Fruit fly (Drosophila melanogaster) whole organism, embryonic: ENCODE results near the gene CG5262.

Source experiments
- Bgb ChIP-seq: fragments of 200-800 bp; sonication (Bioruptor generic); IDR thresholded peaks from 2 replicates; pipeline ENCODE4 v1.3.6; 2022; ENCODE audit warnings: missing biosample characterization, missing genetic modification characterization; ENCODE audit not compliant: partially characterized antibody
- CG14050 ChIP-seq: fragments of 200-800 bp; sonication (Bioruptor generic); IDR thresholded peaks from 3 replicates; pipeline ENCODE4 v1.3.6; 2022; ENCODE audit warnings: missing biosample characterization, missing genetic modification characterization
- CG15073 ChIP-seq: fragments of 200-800 bp; sonication (Bioruptor generic); optimal IDR thresholded peaks from 2 replicates; lab custom pipeline; 2016; ENCODE audit warnings: missing biosample characterization, missing genetic modification characterization
- CG17829 ChIP-seq: fragments of 200-800 bp; optimal IDR thresholded peaks from 2 replicates; lab custom pipeline; 2019; ENCODE audit warnings: missing biosample characterization, mild to moderate bottlenecking, missing genetic modification characterization, moderate library complexity
- CG1792 ChIP-seq: fragments of 200-800 bp; sonication (Bioruptor generic); optimal IDR thresholded peaks from 2 replicates; lab custom pipeline; 2016; ENCODE audit warnings: missing biosample characterization, missing genetic modification characterization
- CG2129 ChIP-seq: fragments of 200-800 bp; sonication (Bioruptor generic); IDR thresholded peaks from 2 replicates; pipeline ENCODE4 v1.3.6; 2022; ENCODE audit warnings: missing biosample characterization, missing genetic modification characterization; ENCODE audit not compliant: partially characterized antibody
- CG2712 ChIP-seq: fragments of 200-800 bp; optimal IDR thresholded peaks from 3 replicates; lab custom pipeline; 2019; ENCODE audit warnings: missing biosample characterization, mild to moderate bottlenecking, missing genetic modification characterization, moderate library complexity
- CG3065 ChIP-seq: fragments of 200-800 bp; sonication (Bioruptor generic); optimal IDR thresholded peaks from 2 replicates; lab custom pipeline; 2016; ENCODE audit warnings: missing biosample characterization, missing genetic modification characterization
- CG33213 ChIP-seq: fragments of 200-800 bp; sonication (Bioruptor generic); optimal IDR thresholded peaks from 3 replicates; lab custom pipeline; 2016; ENCODE audit warnings: missing biosample characterization, missing genetic modification characterization
- CG4424 ChIP-seq: fragments of 200-800 bp; sonication (Bioruptor generic); optimal IDR thresholded peaks from 3 replicates; lab custom pipeline; 2016; ENCODE audit warnings: missing biosample characterization, missing genetic modification characterization
- CG4617 ChIP-seq: fragments of 200-800 bp; sonication (Bioruptor generic); optimal IDR thresholded peaks from 3 replicates; lab custom pipeline; 2016; ENCODE audit warnings: missing biosample characterization, missing genetic modification characterization, borderline replicate concordance
- CG6791 ChIP-seq: fragments of 200-800 bp; sonication (Bioruptor generic); IDR thresholded peaks from 3 replicates; pipeline ENCODE4 v1.3.6; 2022; ENCODE audit warnings: missing biosample characterization, missing genetic modification characterization; ENCODE audit not compliant: partially characterized antibody
- CG7357 ChIP-seq: fragments of 200-800 bp; sonication (Bioruptor generic); IDR thresholded peaks from 3 replicates; pipeline ENCODE4 v1.3.6; 2022; ENCODE audit warnings: missing biosample characterization, missing genetic modification characterization
- CG7987 ChIP-seq: fragments of 200-800 bp; sonication (Bioruptor generic); optimal IDR thresholded peaks from 2 replicates; lab custom pipeline; 2018; ENCODE audit warnings: missing biosample characterization, mild to moderate bottlenecking, missing genetic modification characterization, moderate library complexity
- CG8944 ChIP-seq: fragments of 200-800 bp; sonication (Bioruptor generic); optimal IDR thresholded peaks from 3 replicates; lab custom pipeline; 2016; ENCODE audit warnings: missing biosample characterization, missing genetic modification characterization
- CHES-1-like ChIP-seq: fragments of 200-800 bp; sonication (Bioruptor generic); optimal IDR thresholded peaks from 2 replicates; lab custom pipeline; 2016; ENCODE audit warnings: missing biosample characterization, missing genetic modification characterization
- CTCF ChIP-seq: fragments of 200-800 bp; sonication (Bioruptor generic); optimal IDR thresholded peaks from 2 replicates; lab custom pipeline; 2017; ENCODE audit warnings: missing biosample characterization, mild to moderate bottlenecking, missing genetic modification characterization, moderate library complexity
- Dll ChIP-seq: fragments of 200-800 bp; sonication (Bioruptor generic); IDR thresholded peaks from 4 replicates; pipeline ENCODE4 v1.3.6; 2022; ENCODE audit warnings: missing biosample characterization, missing genetic modification characterization; ENCODE audit not compliant: partially characterized antibody
- Doc3 ChIP-seq: fragments of 200-800 bp; sonication (Bioruptor generic); IDR thresholded peaks from 3 replicates; pipeline ENCODE4 v1.3.6; 2022; ENCODE audit warnings: missing biosample characterization, missing genetic modification characterization; ENCODE audit not compliant: partially characterized antibody
- Dref ChIP-seq: fragments of 200-800 bp; sonication (Bioruptor generic); IDR thresholded peaks from 2 replicates; pipeline ENCODE4 v1.3.6; 2022; ENCODE audit warnings: missing biosample characterization, missing genetic modification characterization
- Eip74EF ChIP-seq, 2 experiments: fragments of 200-800 bp in 1 of 2; fragments of >200 bp in 1 of 2; sonication (Bioruptor generic) in 1 of 2; optimal IDR thresholded peaks; 2 replicates each; lab custom pipeline; 2017 to 2019; ENCODE audit warnings: missing biosample characterization in 2 of 2, missing genetic modification characterization in 2 of 2, mild to moderate bottlenecking in 1 of 2, moderate library complexity in 1 of 2
- Ets97D ChIP-seq: fragments of 200-800 bp; sonication (Bioruptor generic); optimal IDR thresholded peaks from 3 replicates; lab custom pipeline; 2016; ENCODE audit warnings: missing biosample characterization, missing genetic modification characterization
- Fer1 ChIP-seq: fragments of 200-800 bp; sonication (Bioruptor generic); optimal IDR thresholded peaks from 2 replicates; lab custom pipeline; 2017; ENCODE audit warnings: missing biosample characterization, mild to moderate bottlenecking, missing genetic modification characterization
- Gsc ChIP-seq: fragments of 200-800 bp; sonication (Bioruptor generic); IDR thresholded peaks from 2 replicates; pipeline ENCODE4 v1.3.6; 2022; ENCODE audit warnings: missing biosample characterization, missing genetic modification characterization
- HmgZ ChIP-seq: fragments of 200-800 bp; sonication (Bioruptor generic); optimal IDR thresholded peaks from 2 replicates; lab custom pipeline; 2018; ENCODE audit warnings: missing biosample characterization, mild to moderate bottlenecking, missing genetic modification characterization
- Lpt ChIP-seq: fragments of >200 bp; optimal IDR thresholded peaks from 2 replicates; lab custom pipeline; 2018; ENCODE audit warnings: missing biosample characterization, missing genetic modification characterization
- MESR4 ChIP-seq: fragments of 200-800 bp; sonication (Bioruptor generic); optimal IDR thresholded peaks from 2 replicates; lab custom pipeline; 2018; ENCODE audit warnings: missing biosample characterization, mild to moderate bottlenecking, missing genetic modification characterization, moderate library complexity
- Myb ChIP-seq: fragments of 200-800 bp; sonication (Bioruptor generic); optimal IDR thresholded peaks from 2 replicates; lab custom pipeline; 2016; ENCODE audit warnings: missing biosample characterization, missing genetic modification characterization
- Pdp1 ChIP-seq, 2 experiments: fragments of 200-800 bp; sonication (Bioruptor generic); optimal IDR thresholded peaks; 3 replicates each; lab custom pipeline; 2016; ENCODE audit warnings: missing biosample characterization in 2 of 2, missing genetic modification characterization in 2 of 2, mild to moderate bottlenecking in 1 of 2, moderate library complexity in 1 of 2
- Scr ChIP-seq: fragments of 200-800 bp; sonication (Bioruptor generic); IDR thresholded peaks from 2 replicates; pipeline ENCODE4 v1.3.6; 2022; ENCODE audit warnings: missing biosample characterization, missing genetic modification characterization; ENCODE audit not compliant: partially characterized antibody
- Sin3A ChIP-seq: fragments of >200 bp; optimal IDR thresholded peaks from 2 replicates; lab custom pipeline; 2018
- Sry-δ ChIP-seq: fragments of 200-800 bp; sonication (Bioruptor generic); optimal IDR thresholded peaks from 2 replicates; lab custom pipeline; 2016; ENCODE audit warnings: missing biosample characterization, missing genetic modification characterization
- al ChIP-seq: fragments of 200-800 bp; sonication (Bioruptor generic); IDR thresholded peaks from 2 replicates; pipeline ENCODE4 v1.3.6; 2022; ENCODE audit warnings: missing biosample characterization, missing genetic modification characterization
- amos ChIP-seq: fragments of 200-800 bp; sonication (Bioruptor generic); IDR thresholded peaks from 2 replicates; pipeline ENCODE4 v1.3.6; 2022; ENCODE audit warnings: missing biosample characterization, missing genetic modification characterization; ENCODE audit not compliant: partially characterized antibody
- ato ChIP-seq: fragments of 200-800 bp; sonication (Bioruptor generic); IDR thresholded peaks from 2 replicates; pipeline ENCODE4 v1.3.6; 2022; ENCODE audit warnings: missing biosample characterization, missing genetic modification characterization; ENCODE audit not compliant: partially characterized antibody
- crp ChIP-seq, 2 experiments: fragments of 200-800 bp; sonication (Bioruptor generic); optimal IDR thresholded peaks; 2 replicates in 1 of 2; 3 replicates in 1 of 2; lab custom pipeline; 2017; ENCODE audit warnings: missing biosample characterization in 2 of 2, missing genetic modification characterization in 2 of 2, mild to moderate bottlenecking in 1 of 2, moderate library complexity in 1 of 2
- fd96Cb ChIP-seq: fragments of 200-800 bp; sonication (Bioruptor generic); optimal IDR thresholded peaks from 2 replicates; lab custom pipeline; 2018; ENCODE audit warnings: missing biosample characterization, mild to moderate bottlenecking, missing genetic modification characterization, moderate library complexity
- grn ChIP-seq: fragments of 200-800 bp; sonication (Bioruptor generic); optimal IDR thresholded peaks from 3 replicates; lab custom pipeline; 2017; ENCODE audit warnings: missing biosample characterization, missing genetic modification characterization
- her ChIP-seq: fragments of 200-800 bp; sonication (Bioruptor generic); optimal IDR thresholded peaks from 2 replicates; lab custom pipeline; 2016; ENCODE audit warnings: missing biosample characterization, missing genetic modification characterization
- ken ChIP-seq: fragments of 200-800 bp; sonication (Bioruptor generic); IDR thresholded peaks from 3 replicates; pipeline ENCODE4 v1.3.6; 2022; ENCODE audit warnings: missing biosample characterization, missing genetic modification characterization
- lbe ChIP-seq: fragments of 200-800 bp; sonication (Bioruptor generic); optimal IDR thresholded peaks from 2 replicates; lab custom pipeline; 2016; ENCODE audit warnings: missing biosample characterization, mild to moderate bottlenecking, missing genetic modification characterization
- lilli ChIP-seq: fragments of 200-800 bp; sonication (Bioruptor generic); optimal IDR thresholded peaks from 3 replicates; lab custom pipeline; 2016; ENCODE audit warnings: missing biosample characterization, missing genetic modification characterization
- nom ChIP-seq: fragments of 200-800 bp; sonication (Bioruptor generic); optimal IDR thresholded peaks from 2 replicates; lab custom pipeline; 2017; ENCODE audit warnings: missing biosample characterization, missing genetic modification characterization, mild to moderate bottlenecking, moderate library complexity, missing genetic modification reagents
- sens ChIP-seq: fragments of 200-800 bp; sonication (Bioruptor generic); peaks from one replicate; lab custom pipeline; 2016; ENCODE audit warnings: missing biosample characterization, missing genetic modification characterization
- sim ChIP-seq: fragments of 200-800 bp; sonication (Bioruptor generic); IDR thresholded peaks from 2 replicates; pipeline ENCODE4 v1.3.6; 2022; ENCODE audit warnings: missing biosample characterization, missing genetic modification characterization
- slbo ChIP-seq: fragments of 200-800 bp; sonication (Bioruptor generic); IDR thresholded peaks from 2 replicates; pipeline ENCODE4 v1.3.6; 2022; ENCODE audit warnings: missing biosample characterization, missing genetic modification characterization
- tin ChIP-seq: fragments of 200-800 bp; sonication (Bioruptor generic); optimal IDR thresholded peaks from 3 replicates; lab custom pipeline; 2016; ENCODE audit warnings: missing biosample characterization, missing genetic modification characterization
- vnd ChIP-seq: fragments of 200-800 bp; sonication (Bioruptor generic); IDR thresholded peaks from 3 replicates; pipeline ENCODE4 v1.3.6; 2022; ENCODE audit warnings: missing biosample characterization, missing genetic modification characterization; ENCODE audit not compliant: partially characterized antibody
- vvl ChIP-seq: fragments of 200-800 bp; sonication (Bioruptor generic); IDR thresholded peaks from 2 replicates; pipeline ENCODE4 v1.3.6; 2022; ENCODE audit warnings: missing biosample characterization, missing genetic modification characterization
- wor ChIP-seq: fragments of 200-800 bp; sonication (Bioruptor generic); IDR thresholded peaks from 2 replicates; pipeline ENCODE4 v1.3.6; 2022; ENCODE audit warnings: missing biosample characterization, missing genetic modification characterization
- zfh2 ChIP-seq: fragments of 200-800 bp; sonication (Bioruptor generic); optimal IDR thresholded peaks from 2 replicates; lab custom pipeline; 2016; ENCODE audit warnings: missing biosample characterization, missing genetic modification characterization

Gene CG5262

DNA sequence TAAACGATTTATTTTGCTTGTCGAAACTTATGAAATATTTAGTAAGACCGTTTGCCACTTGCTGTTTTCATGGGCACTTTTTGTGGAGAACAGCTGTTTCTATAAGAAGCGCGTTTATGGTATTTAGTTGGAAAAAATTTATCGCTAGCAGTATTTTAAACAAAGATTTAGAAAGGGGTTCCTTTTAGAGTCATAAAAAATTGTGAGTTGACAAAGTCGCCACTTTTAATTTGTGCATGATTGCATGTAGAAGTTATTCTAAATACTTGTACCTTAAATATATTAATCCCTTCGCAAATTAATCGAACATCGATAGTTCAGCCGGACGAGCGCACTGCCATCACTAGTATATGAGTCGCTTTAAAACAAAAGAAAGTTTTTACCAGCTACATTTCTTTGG is 2.0 kb upstream of the CG5262 start, which contains the start of the genes Las and Psn (continued):
- TF ChIP-seq Doc3 (peak; percentile 69), Dll (GFP tag; lab: Robert Waterston, UW) (peak; percentile 84), nom (peak; percentile 13), CG7357 (no peak), CG14050 (no peak), Scr (peak; percentile 77), HmgZ (tag; lab: Kevin White, UChicago) (peak; percentile 10), CG4617 (GFP tag; lab: Kevin White, UChicago) (peak; percentile 51), Bgb (GFP tag; lab: Robert Waterston, UW) (0 out of 2 replicates have a peak, but pooled peaks have one; percentile 32), CG2129 (0 out of 2 replicates have a peak, but pooled peaks have one; percentile 36), CTCF (GFP tag; lab: Kevin White, UChicago) (no peak), Ets97D (GFP tag; lab: Kevin White, UChicago) (peak; percentile 51), MESR4 (GFP tag; lab: Kevin White, UChicago) (no peak), her (no peak), zfh2 (GFP tag; lab: Kevin White, UChicago) (peak; percentile 27), crp (GFP tag; optimal IDR thresholded peaks at IDR 0.05; lab: Kevin White, UChicago) (peak; percentile 60 to 93), ken (GFP tag; lab: Robert Waterston, UW) (no peak), CG2712 (peak; percentile 49), CG6791 (GFP tag; lab: Robert Waterston, UW) (0 out of 3 replicates have a peak, but pooled peaks have one; percentile 45), Gsc (GFP tag; lab: Robert Waterston, UW) (no peak), al (no peak), grn (no peak), amos (GFP tag; lab: Robert Waterston, UW) (peak; percentile 54), lilli (GFP tag; lab: Kevin White, UChicago) (peak; percentile 44), CG7987 (GFP tag; lab: Kevin White, UChicago) (no peak), vnd (GFP tag; lab: Robert Waterston, UW) (peak; percentile 55; the same call in 1 of the 3 replicates), CHES-1-like (peak; percentile 48), ato (GFP tag; lab: Robert Waterston, UW) (0 out of 2 replicates have a peak, but pooled peaks have one; percentile 40), wor (GFP tag; lab: Robert Waterston, UW) (no peak), Myb (GFP tag; lab: Kevin White, UChicago) (peak; percentile 35), CG17829 (peak; percentile 43), vvl (peak; percentile 32; the same call in 1 of the 2 replicates), CG4424 (GFP tag; lab: Kevin White, UChicago) (no peak), Sry-δ (GFP tag; lab: Kevin White, UChicago) (peak; percentile 89), CG33213 (GFP tag; lab: Kevin White, UChicago) (peak; percentile 33), Eip74EF (GFP tag; optimal IDR thresholded peaks at IDR 0.05; lab: Kevin White, UChicago) (no peak), fd96Cb (tag; lab: Kevin White, UChicago) (no peak), sens (GFP tag; lab: Kevin White, UChicago) (peak; percentile 88), slbo (GFP tag; lab: Robert Waterston, UW) (no peak), sim (GFP tag; lab: Robert Waterston, UW) (no peak), Fer1 (GFP tag; lab: Kevin White, UChicago) (peak; percentile 3), Dref (GFP tag; lab: Robert Waterston, UW) (peak; percentile 63), tin (GFP tag; lab: Kevin White, UChicago) (peak; percentile 9), Sin3A (peak; percentile 73), CG1792 (GFP tag; lab: Kevin White, UChicago) (no peak), Lpt (GFP tag; lab: Kevin White, UChicago) (no peak), CG8944 (GFP tag; lab: Kevin White, UChicago) (no peak), CG15073 (GFP tag; lab: Kevin White, UChicago) (no peak), lbe (GFP tag; lab: Kevin White, UChicago) (peak; percentile 61), CG3065 (GFP tag; lab: Kevin White, UChicago) (no peak), Pdp1 (GFP tag; optimal IDR thresholded peaks at IDR 0.05; lab: Kevin White, UChicago) (peak; percentile 28 to 76)
